Worm (Caenorhabditis elegans) whole organism, mixed stage, embryonic: ENCODE results near the gene str-71.

Source experiments
- M03D4.4 ChIP-seq: sonication (generic microtip); optimal IDR thresholded peaks from 2 replicates; lab custom pipeline; 2017; ENCODE audit warnings: mild to moderate bottlenecking, missing genetic modification characterization, missing compliant biosample characterization
- bed-3 ChIP-seq: fragments of 200-800 bp; sonication (Bioruptor generic); optimal IDR thresholded peaks from 3 replicates; lab custom pipeline; 2018; ENCODE audit warnings: mild to moderate bottlenecking, missing genetic modification characterization, moderate library complexity, missing compliant biosample characterization
- blmp-1 ChIP-seq: fragments of 150-350 bp; optimal IDR thresholded peaks from 2 replicates; lab custom pipeline; 2014; ENCODE audit warnings: missing biosample characterization, missing genetic modification characterization
- ceh-39 ChIP-seq: fragments of 150-350 bp; optimal IDR thresholded peaks from 2 replicates; lab custom pipeline; 2014; ENCODE audit warnings: missing biosample characterization, missing genetic modification characterization
- ceh-43 ChIP-seq: fragments of 200-800 bp; sonication (Bioruptor generic); optimal IDR thresholded peaks from 2 replicates; lab custom pipeline; 2018; ENCODE audit warnings: mild to moderate bottlenecking, missing genetic modification characterization, moderate library complexity, missing compliant biosample characterization
- ceh-83 ChIP-seq: fragments of 200-800 bp; sonication (Bioruptor generic); optimal IDR thresholded peaks from 2 replicates; lab custom pipeline; 2018; ENCODE audit warnings: mild to moderate bottlenecking, missing genetic modification characterization, missing compliant biosample characterization
- ces-1 ChIP-seq: fragments of 150-350 bp; optimal IDR thresholded peaks from 2 replicates; lab custom pipeline; 2014; ENCODE audit warnings: missing biosample characterization, missing genetic modification reagents, missing genetic modification characterization
- cnd-1 ChIP-seq: fragments of 200-800 bp; sonication (Bioruptor generic); optimal IDR thresholded peaks from 2 replicates; lab custom pipeline; 2018; ENCODE audit warnings: mild to moderate bottlenecking, missing genetic modification characterization, missing compliant biosample characterization
- drap-1 ChIP-seq: fragments of 200-800 bp; sonication (Bioruptor generic); optimal IDR thresholded peaks from 3 replicates; lab custom pipeline; 2018; ENCODE audit warnings: mild to moderate bottlenecking, missing genetic modification characterization, missing compliant biosample characterization
- elt-1 ChIP-seq: sonication (generic microtip); optimal IDR thresholded peaks from 2 replicates; lab custom pipeline; 2017; ENCODE audit warnings: missing genetic modification characterization, mild to moderate bottlenecking, missing compliant biosample characterization, antibody characterized with exemption, moderate library complexity, borderline replicate concordance; ENCODE audit not compliant: insufficient read depth
- elt-3 ChIP-seq: fragments of 150-350 bp; optimal IDR thresholded peaks from 2 replicates; lab custom pipeline; 2014; ENCODE audit warnings: missing biosample characterization, missing genetic modification characterization
- flh-1 ChIP-seq: fragments of 200-800 bp; sonication (Bioruptor generic); optimal IDR thresholded peaks from 2 replicates; lab custom pipeline; 2018; ENCODE audit warnings: mild to moderate bottlenecking, missing genetic modification characterization, moderate library complexity, missing compliant biosample characterization
- ham-2 ChIP-seq: fragments of 200-800 bp; sonication (Bioruptor generic); optimal IDR thresholded peaks from 2 replicates; lab custom pipeline; 2018; ENCODE audit warnings: mild to moderate bottlenecking, missing genetic modification characterization, missing compliant biosample characterization
- hlh-1 ChIP-seq: fragments of 150-350 bp; optimal IDR thresholded peaks from 2 replicates; lab custom pipeline; 2014; ENCODE audit warnings: missing biosample characterization, missing genetic modification reagents, missing genetic modification characterization
- lin-13 ChIP-seq: fragments of 150-350 bp; optimal IDR thresholded peaks from 2 replicates; lab custom pipeline; 2014; ENCODE audit warnings: missing biosample characterization, missing genetic modification characterization
- lin-32 ChIP-seq: fragments of 200-800 bp; sonication (Bioruptor generic); optimal IDR thresholded peaks from 2 replicates; lab custom pipeline; 2018; ENCODE audit warnings: mild to moderate bottlenecking, missing genetic modification characterization, missing compliant biosample characterization
- lsy-2 ChIP-seq: fragments of 150-350 bp; optimal IDR thresholded peaks from 2 replicates; lab custom pipeline; 2014; ENCODE audit warnings: missing biosample characterization, missing genetic modification characterization
- mab-5 ChIP-seq: fragments of 150-350 bp; optimal IDR thresholded peaks from 2 replicates; lab custom pipeline; 2014; ENCODE audit warnings: missing biosample characterization, missing genetic modification characterization
- mep-1 ChIP-seq: fragments of 150-350 bp; optimal IDR thresholded peaks from 2 replicates; lab custom pipeline; 2017; ENCODE audit warnings: missing biosample characterization, missing genetic modification reagents, missing genetic modification characterization, inconsistent platforms
- mls-2 ChIP-seq: sonication (generic microtip); optimal IDR thresholded peaks from 2 replicates; lab custom pipeline; 2016; ENCODE audit warnings: mild to moderate bottlenecking, missing genetic modification characterization, moderate library complexity, missing compliant biosample characterization
- nhr-12 ChIP-seq: fragments of 150-350 bp; optimal IDR thresholded peaks from 2 replicates; lab custom pipeline; 2014; ENCODE audit warnings: missing biosample characterization, missing genetic modification characterization
- nhr-2 ChIP-seq: fragments of 150-350 bp; optimal IDR thresholded peaks from 2 replicates; lab custom pipeline; 2014; ENCODE audit warnings: missing biosample characterization, missing genetic modification characterization
- nhr-237 ChIP-seq: fragments of 150-350 bp; optimal IDR thresholded peaks from 2 replicates; lab custom pipeline; 2014; ENCODE audit warnings: missing biosample characterization, missing genetic modification characterization
- nhr-28 ChIP-seq: fragments of 150-350 bp; optimal IDR thresholded peaks from 2 replicates; lab custom pipeline; 2014; ENCODE audit warnings: missing biosample characterization, missing genetic modification characterization
- nhr-76 ChIP-seq: sonication (generic microtip); optimal IDR thresholded peaks from 2 replicates; lab custom pipeline; 2017; ENCODE audit warnings: missing biosample characterization, missing genetic modification characterization
- pha-4 ChIP-seq: fragments of 150-350 bp; optimal IDR thresholded peaks from 2 replicates; lab custom pipeline; 2018; ENCODE audit warnings: missing biosample characterization, missing genetic modification reagents, missing genetic modification characterization
- sem-2 ChIP-seq: fragments of 200-800 bp; sonication (Bioruptor generic); optimal IDR thresholded peaks from 2 replicates; lab custom pipeline; 2018; ENCODE audit warnings: mild to moderate bottlenecking, missing genetic modification characterization, missing compliant biosample characterization
- snpc-4 ChIP-seq: fragments of 150-350 bp; optimal IDR thresholded peaks from 2 replicates; lab custom pipeline; 2014; ENCODE audit warnings: missing biosample characterization, missing genetic modification characterization
- sptf-1 ChIP-seq: sonication (generic microtip); optimal IDR thresholded peaks from 2 replicates; lab custom pipeline; 2017; ENCODE audit warnings: mild to moderate bottlenecking, missing genetic modification characterization, moderate library complexity, missing compliant biosample characterization
- tbx-8 ChIP-seq: fragments of 200-800 bp; sonication (Bioruptor generic); optimal IDR thresholded peaks from 2 replicates; lab custom pipeline; 2018; ENCODE audit warnings: mild to moderate bottlenecking, missing genetic modification characterization, moderate library complexity, missing compliant biosample characterization
- unc-120 ChIP-seq: sonication (generic microtip); optimal IDR thresholded peaks from 2 replicates; lab custom pipeline; 2017; ENCODE audit warnings: missing genetic modification characterization, missing compliant biosample characterization; ENCODE audit not compliant: poor library complexity, severe bottlenecking
- unc-39 ChIP-seq: fragments of 150-350 bp; optimal IDR thresholded peaks from 2 replicates; lab custom pipeline; 2014; ENCODE audit warnings: missing biosample characterization, missing genetic modification characterization
- unc-62 ChIP-seq: fragments of 150-350 bp; optimal IDR thresholded peaks from 2 replicates; lab custom pipeline; 2014; ENCODE audit warnings: missing biosample characterization, missing genetic modification reagents, missing genetic modification characterization
- zip-8 ChIP-seq: fragments of 150-350 bp; optimal IDR thresholded peaks from 2 replicates; lab custom pipeline; 2014; ENCODE audit warnings: missing biosample characterization, missing genetic modification characterization
- ztf-11 ChIP-seq: fragments of 150-350 bp; optimal IDR thresholded peaks from 2 replicates; lab custom pipeline; 2014; ENCODE audit warnings: missing biosample characterization, missing genetic modification characterization

str-71 gene

ce11 chrV:15471029-15471428, 12.0 kb upstream of the str-71 start, which contains the start of gene dpf-1:
dpf-1 (plus strand) TSS chrV:15471329.
- no peak for TF ChIP-seq elt-1 (tag; lab: Kevin White, UChicago)
- no peak for TF ChIP-seq ceh-43 (GFP tag; lab: Kevin White, UChicago)
- TF ChIP-seq unc-62: no peak
- no peak for TF ChIP-seq hlh-1 (tag; lab: Kevin White, UChicago)
- no peak for TF ChIP-seq sem-2 (GFP tag; lab: Kevin White, UChicago)
- no peak for TF ChIP-seq pha-4
- no peak for TF ChIP-seq ces-1 (GFP tag; lab: Kevin White, UChicago)
- no peak for TF ChIP-seq flh-1 (GFP tag; lab: Kevin White, UChicago)
- TF ChIP-seq nhr-2 (tag; lab: Kevin White, UChicago): no peak
- no peak for TF ChIP-seq mls-2
- no peak for TF ChIP-seq sptf-1
- TF ChIP-seq bed-3: no peak
- TF ChIP-seq zip-8 (tag; lab: Kevin White, UChicago): no peak
- no peak for TF ChIP-seq unc-39 (tag; lab: Kevin White, UChicago)
- no peak for TF ChIP-seq drap-1 (GFP tag; lab: Kevin White, UChicago)
- TF ChIP-seq nhr-28 (tag; lab: Kevin White, UChicago): no peak
- TF ChIP-seq cnd-1: no peak
- TF ChIP-seq M03D4.4: no peak

- TF ChIP-seq lsy-2 (tag; lab: Kevin White, UChicago) (no peak), zip-8 (tag; lab: Kevin White, UChicago) (no peak), ces-1 (GFP tag; lab: Kevin White, UChicago) (no peak), elt-1 (tag; lab: Kevin White, UChicago) (no peak), drap-1 (GFP tag; lab: Kevin White, UChicago) (no peak), mls-2 (no peak), sem-2 (GFP tag; lab: Kevin White, UChicago) (no peak), M03D4.4 (no peak), hlh-1 (tag; lab: Kevin White, UChicago) (no peak), ztf-11 (tag; lab: Kevin White, UChicago) (no peak), lin-32 (no peak), nhr-237 (tag; lab: Kevin White, UChicago) (no peak), mab-5 (tag; lab: Kevin White, UChicago) (no peak)
- TF ChIP-seq, all 35 proteins: peak for 0
These were observed 7.7 kb upstream of the str-71 start for ce11 chrV:15466719-15467118.

ce11 chrV:15466017-15466416, 7.0 kb upstream of the str-71 start:
- peak; percentile 4 for TF ChIP-seq drap-1 (GFP tag; lab: Kevin White, UChicago)
- TF ChIP-seq blmp-1 (tag; lab: Kevin White, UChicago): no peak

ce11 chrV:15465032-15465727, 6.2 kb upstream of the str-71 start, which contains the start of gene pqn-71:
pqn-71 (plus strand) TSS chrV:15465677.
- TF ChIP-seq unc-120 (peak; percentile 96), tbx-8 (peak; percentile 63), flh-1 (GFP tag; lab: Kevin White, UChicago) (peak; percentile 63), nhr-12 (tag; lab: Kevin White, UChicago) (no peak), ztf-11 (tag; lab: Kevin White, UChicago) (peak; percentile 35), ham-2 (GFP tag; lab: Kevin White, UChicago) (peak; percentile 85), zip-8 (tag; lab: Kevin White, UChicago) (no peak), bed-3 (peak; percentile 81), nhr-28 (tag; lab: Kevin White, UChicago) (peak; percentile 31), nhr-2 (tag; lab: Kevin White, UChicago) (peak; percentile 14), elt-3 (tag; lab: Kevin White, UChicago) (peak; percentile 41), ces-1 (GFP tag; lab: Kevin White, UChicago) (no peak), pha-4 (peak; percentile 13), M03D4.4 (peak; percentile 85), unc-62 (peak; percentile 42), drap-1 (GFP tag; lab: Kevin White, UChicago) (peak; percentile 97), cnd-1 (peak; percentile 78), elt-1 (tag; lab: Kevin White, UChicago) (no peak), blmp-1 (tag; lab: Kevin White, UChicago) (no peak), sptf-1 (peak; percentile 93), lsy-2 (tag; lab: Kevin White, UChicago) (no peak), mls-2 (peak; percentile 89), lin-32 (peak; percentile 75), mep-1 (peak; percentile 47), ceh-43 (GFP tag; lab: Kevin White, UChicago) (peak; percentile 83), nhr-237 (tag; lab: Kevin White, UChicago) (peak; percentile 35), hlh-1 (tag; lab: Kevin White, UChicago) (peak; percentile 37), ceh-83 (peak; percentile 92), lin-13 (tag; lab: Kevin White, UChicago) (peak; percentile 61), nhr-76 (tag; lab: Kevin White, UChicago) (no peak), mab-5 (tag; lab: Kevin White, UChicago) (no peak), unc-39 (tag; lab: Kevin White, UChicago) (no peak), sem-2 (GFP tag; lab: Kevin White, UChicago) (peak; percentile 68), snpc-4 (tag; lab: Kevin White, UChicago) (no peak), ceh-39 (tag; lab: Kevin White, UChicago) (no peak)
- TF ChIP-seq, all 35 proteins: peak for 24
